Fruit fly (Drosophila melanogaster): ENCODE data around the gene Rack1.
A peak's percentile ranks its signal among the peaks of the same experiment; 100 is the strongest.

Gene Rack1

DNA sequence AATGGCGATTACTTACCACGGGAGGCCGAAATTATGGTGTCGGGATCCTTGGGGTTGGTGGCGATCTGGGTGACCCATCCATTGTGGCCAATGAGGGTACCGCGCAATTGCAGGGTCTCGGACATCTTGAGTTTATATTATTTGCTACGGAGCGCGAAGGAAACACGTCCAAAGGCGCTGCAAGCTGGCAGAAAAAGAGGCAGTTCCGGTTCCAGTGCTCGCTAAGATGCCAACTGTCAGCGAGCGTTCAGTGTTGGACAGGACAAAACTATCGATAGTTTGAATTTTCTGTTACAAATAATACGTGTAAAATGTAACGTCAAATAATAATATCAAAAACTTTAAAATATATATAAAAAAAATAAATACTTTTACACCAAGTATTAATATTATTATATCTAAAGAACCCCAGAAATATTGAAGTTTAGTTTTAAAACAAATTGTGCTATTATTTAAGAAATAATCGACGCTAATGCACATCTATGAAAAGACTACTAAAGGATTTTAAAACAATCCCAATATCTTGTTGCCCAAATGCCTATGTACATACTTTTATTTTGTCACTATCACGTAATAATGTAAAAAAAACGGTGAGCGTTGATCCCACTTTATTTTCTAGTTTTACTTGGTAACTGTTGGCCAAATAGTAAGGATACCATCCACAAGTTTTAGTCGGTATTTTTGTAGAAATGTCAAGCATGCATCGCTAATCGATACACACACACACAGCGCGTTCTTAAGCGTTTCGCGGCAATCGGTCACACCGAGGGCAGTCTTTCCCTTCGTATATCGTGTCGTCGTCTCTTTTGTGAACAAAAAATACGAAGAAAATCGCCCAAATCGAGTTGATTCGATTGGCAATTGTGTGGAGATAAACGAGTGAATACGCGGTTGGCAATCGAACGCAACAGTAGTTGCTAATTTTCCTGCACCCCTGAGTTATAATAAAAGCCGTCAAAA, at the start of gene Rack1, which contains the start of gene mts:
Gene Rack1, minus strand, starts transcription at position 271 of the 960 bp plus-strand sequence.
Gene mts, plus strand, starts transcription at position 606 of the 960 bp plus-strand sequence.
- peak; percentile 47 for TF ChIP-seq CG11762 (GFP tag; optimal IDR thresholded peaks at IDR 0.05; ENCODE audit: insufficient read depth)
- no peak for TF ChIP-seq Ets21C (GFP tag; optimal IDR thresholded peaks at IDR 0.05)
- peak; percentile 84 for TF ChIP-seq net (GFP tag; optimal IDR thresholded peaks at IDR 0.05)
- TF ChIP-seq Sox15 (GFP tag; optimal IDR thresholded peaks at IDR 0.05) = peak; percentile 38
- TF ChIP-seq Hr4 (GFP tag; optimal IDR thresholded peaks at IDR 0.05) = peak; percentile 43
- TF ChIP-seq CG9139 (GFP tag; optimal IDR thresholded peaks at IDR 0.05) = peak; percentile 82
- peak; percentile 90 for TF ChIP-seq CG3919 (GFP tag; optimal IDR thresholded peaks at IDR 0.05)
- TF ChIP-seq Blimp-1 (GFP tag; optimal IDR thresholded peaks at IDR 0.05) = peak; percentile 59
- TF ChIP-seq Gug (GFP tag; IDR thresholded peaks at IDR 0.05) = no peak
- no peak for TF ChIP-seq Lpt (GFP tag; optimal IDR thresholded peaks at IDR 0.05)
- peak; percentile 54 for TF ChIP-seq dac (GFP tag; optimal IDR thresholded peaks at IDR 0.05)
- TF ChIP-seq salr (GFP tag; optimal IDR thresholded peaks at IDR 0.05) = peak; percentile 36 to 83
- TF ChIP-seq Sox14 (GFP tag; optimal IDR thresholded peaks at IDR 0.05) = no peak
- peak; percentile 70 for TF ChIP-seq CG6808 (GFP tag; optimal IDR thresholded peaks at IDR 0.05)
- TF ChIP-seq CG11294 (GFP tag; IDR thresholded peaks at IDR 0.05) = no peak
- TF ChIP-seq CG8319 (GFP tag; optimal IDR thresholded peaks at IDR 0.05) = peak; percentile 61
- peak; percentile 60 for TF ChIP-seq CG3032 (tag; optimal IDR thresholded peaks at IDR 0.05)
- no peak for TF ChIP-seq Eip93F (GFP tag; optimal IDR thresholded peaks at IDR 0.05)
- no peak for TF ChIP-seq Hr38 (GFP tag; optimal IDR thresholded peaks at IDR 0.05)
- peak; percentile 49 for TF ChIP-seq CG11902 (GFP tag; optimal IDR thresholded peaks at IDR 0.05)
- peak; percentile 72 for TF ChIP-seq fd85E (GFP tag; optimal IDR thresholded peaks at IDR 0.05)
- TF ChIP-seq Smox (GFP tag; optimal IDR thresholded peaks at IDR 0.05) = peak; percentile 45
- no peak for TF ChIP-seq CG15336 (GFP tag; IDR thresholded peaks at IDR 0.05)
- TF ChIP-seq ss (GFP tag; optimal IDR thresholded peaks at IDR 0.05) = peak; percentile 73 to 83
- TF ChIP-seq CG1621 (tag; optimal IDR thresholded peaks at IDR 0.05) = peak; percentile 62
- peak; percentile 57 for TF ChIP-seq CG6792 (GFP tag; optimal IDR thresholded peaks at IDR 0.05)
- TF ChIP-seq CG16779 (tag; optimal IDR thresholded peaks at IDR 0.05) = peak; percentile 73
- TF ChIP-seq CG6276 (GFP tag; optimal IDR thresholded peaks at IDR 0.05) = peak; percentile 12
- TF ChIP-seq svp (GFP tag) = peak; percentile 75
- peak; percentile 90 for TF ChIP-seq CG6854 (GFP tag; optimal IDR thresholded peaks at IDR 0.05)
- TF ChIP-seq CG6163 (GFP tag; IDR thresholded peaks at IDR 0.05) = peak; percentile 86
- peak; percentile 79 for TF ChIP-seq topi (GFP tag; optimal IDR thresholded peaks at IDR 0.05)
- TF ChIP-seq Ets96B (tag; optimal IDR thresholded peaks at IDR 0.05) = no peak
- peak; percentile 79 for TF ChIP-seq eg (GFP tag; IDR thresholded peaks at IDR 0.05)
- TF ChIP-seq fd59A (GFP tag; optimal IDR thresholded peaks at IDR 0.05) = no peak
- TF ChIP-seq Eip78C (GFP tag) = peak; percentile 94
- TF ChIP-seq lz (GFP tag; optimal IDR thresholded peaks at IDR 0.05) = peak; percentile 82
- peak; percentile 68 for TF ChIP-seq OdsH (GFP tag; optimal IDR thresholded peaks at IDR 0.05)
- peak; percentile 78 for TF ChIP-seq Met (GFP tag; optimal IDR thresholded peaks at IDR 0.05)
- peak; percentile 63 for TF ChIP-seq CG10631 (GFP tag; optimal IDR thresholded peaks at IDR 0.05)
- peak; percentile 71 for TF ChIP-seq CG10669 (GFP tag; optimal IDR thresholded peaks at IDR 0.05)
- no peak for TF ChIP-seq CG32006 (GFP tag; optimal IDR thresholded peaks at IDR 0.05)
- TF ChIP-seq achi (GFP tag; optimal IDR thresholded peaks at IDR 0.05) = peak; percentile 100
- TF ChIP-seq CG31627 (GFP tag; optimal IDR thresholded peaks at IDR 0.05) = peak; percentile 64
- TF ChIP-seq CG34406 (GFP tag; optimal IDR thresholded peaks at IDR 0.05) = peak; percentile 73
- peak; percentile 74 for TF ChIP-seq acj6 (GFP tag; optimal IDR thresholded peaks at IDR 0.05)
- peak; percentile 64 for TF ChIP-seq Hr39 (GFP tag; optimal IDR thresholded peaks at IDR 0.05)
- TF ChIP-seq pdm3 (GFP tag; optimal IDR thresholded peaks at IDR 0.05) = peak; percentile 61
- TF ChIP-seq CG8632 (GFP tag; optimal IDR thresholded peaks at IDR 0.05) = peak; percentile 65
- TF ChIP-seq spab (GFP tag; optimal IDR thresholded peaks at IDR 0.05) = peak; percentile 35

Measured in whole organism, prepupa.